Fruit fly (Drosophila melanogaster): ENCODE results near the gene CG9953.

DNA sequence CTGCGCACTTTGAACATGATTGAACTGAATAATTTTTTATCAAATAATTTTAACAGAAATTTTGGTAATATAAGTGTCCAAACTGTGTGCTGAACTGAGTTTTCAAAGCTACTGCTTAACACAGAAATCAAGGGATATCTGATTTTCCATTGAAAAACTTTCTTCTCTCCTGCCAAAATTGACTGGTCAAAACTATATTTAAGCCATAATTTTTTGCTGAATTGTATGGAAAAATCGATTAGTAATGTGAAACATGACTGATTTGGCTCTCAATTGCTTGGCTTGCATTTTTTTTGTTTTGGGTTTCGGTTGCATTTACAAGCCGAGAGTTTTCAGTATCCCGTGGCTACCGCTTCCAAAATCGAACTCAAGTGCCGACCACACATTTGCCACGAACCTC lies 15.0 kb downstream of the CG9953 start, which contains the start of the genes CG32388 and CG43439:
- TF ChIP-seq h (optimal IDR thresholded peaks at IDR 0.05) = no peak
- TF ChIP-seq Sin3A (optimal IDR thresholded peaks at IDR 0.05) = no peak
- TF ChIP-seq ttk (optimal IDR thresholded peaks at IDR 0.05) = no peak
- TF ChIP-seq psq (optimal IDR thresholded peaks at IDR 0.05) = no peak
- no peak for TF ChIP-seq insv (optimal IDR thresholded peaks at IDR 0.05)
- TF ChIP-seq Myc (optimal IDR thresholded peaks at IDR 0.05) = no peak

Measured in Kc167 (cell line).